Worm (Caenorhabditis elegans): ENCODE measurements around the gene C16B8.4.

Gene C16B8.4

DNA sequence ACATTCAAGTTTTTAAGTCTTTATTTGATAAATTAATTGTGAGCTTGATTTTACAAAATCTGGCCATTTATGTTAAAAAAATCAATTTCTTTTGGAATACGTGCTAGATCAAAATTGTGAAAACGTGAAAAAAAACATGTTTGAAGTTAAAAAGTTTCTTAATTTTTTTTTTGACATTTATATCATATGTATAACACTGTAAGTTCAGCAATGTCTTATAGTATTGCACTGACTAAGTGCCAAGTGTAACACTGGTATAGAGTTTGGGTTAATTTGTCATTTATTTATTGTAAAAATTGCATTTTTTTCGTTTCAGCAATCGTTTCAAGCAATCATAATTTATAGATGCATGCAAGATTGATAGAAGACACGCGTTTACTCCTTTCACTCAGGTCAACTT, 35.5 kb downstream of the C16B8.4 start:
- TF ChIP-seq nhr-76 (tag; optimal IDR thresholded peaks at IDR 0.05) (no peak), mls-2 (tag; optimal IDR thresholded peaks at IDR 0.05) (no peak)

DNA sequence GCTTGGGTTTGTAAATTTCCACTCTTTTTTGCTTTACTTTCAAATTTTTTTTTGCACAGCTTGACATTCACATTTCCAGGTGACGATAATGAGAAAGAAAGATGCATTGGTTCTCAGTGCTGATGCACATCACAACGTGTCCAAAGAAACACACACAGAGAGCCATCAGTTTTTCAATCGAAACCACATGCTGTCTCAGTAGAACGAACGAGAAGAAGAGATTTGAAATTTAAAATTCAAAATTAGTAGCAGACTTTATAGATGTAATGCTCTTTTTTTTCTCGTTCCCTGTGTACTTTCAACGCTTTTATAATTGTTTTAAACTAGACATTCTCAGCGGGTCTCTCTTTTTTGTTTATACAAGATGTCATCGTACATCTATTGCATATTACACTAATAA, 36.0 kb downstream of the C16B8.4 start:
- TF ChIP-seq mab-5 (tag; optimal IDR thresholded peaks at IDR 0.05) (no peak), ztf-11 (tag; optimal IDR thresholded peaks at IDR 0.05) (no peak), ceh-39 (tag; optimal IDR thresholded peaks at IDR 0.05) (no peak), tbx-8 (GFP tag; optimal IDR thresholded peaks at IDR 0.05) (no peak), nhr-12 (tag; optimal IDR thresholded peaks at IDR 0.05) (no peak), nhr-76 (tag; optimal IDR thresholded peaks at IDR 0.05) (no peak), nhr-28 (tag; optimal IDR thresholded peaks at IDR 0.05) (no peak), nhr-237 (tag; optimal IDR thresholded peaks at IDR 0.05) (no peak), drap-1 (GFP tag; optimal IDR thresholded peaks at IDR 0.05) (no peak), blmp-1 (tag; optimal IDR thresholded peaks at IDR 0.05) (no peak), ceh-83 (GFP tag; optimal IDR thresholded peaks at IDR 0.05) (no peak), pha-4 (tag; optimal IDR thresholded peaks at IDR 0.05) (no peak), unc-62 (GFP tag; optimal IDR thresholded peaks at IDR 0.05) (no peak), mep-1 (tag; optimal IDR thresholded peaks at IDR 0.05) (no peak), ces-1 (GFP tag; optimal IDR thresholded peaks at IDR 0.05) (no peak), unc-39 (tag; optimal IDR thresholded peaks at IDR 0.05) (no peak), unc-120 (tag; optimal IDR thresholded peaks at IDR 0.05; ENCODE audit: poor library complexity, severe bottlenecking) (no peak), lin-32 (GFP tag; optimal IDR thresholded peaks at IDR 0.05) (no peak)

DNA sequence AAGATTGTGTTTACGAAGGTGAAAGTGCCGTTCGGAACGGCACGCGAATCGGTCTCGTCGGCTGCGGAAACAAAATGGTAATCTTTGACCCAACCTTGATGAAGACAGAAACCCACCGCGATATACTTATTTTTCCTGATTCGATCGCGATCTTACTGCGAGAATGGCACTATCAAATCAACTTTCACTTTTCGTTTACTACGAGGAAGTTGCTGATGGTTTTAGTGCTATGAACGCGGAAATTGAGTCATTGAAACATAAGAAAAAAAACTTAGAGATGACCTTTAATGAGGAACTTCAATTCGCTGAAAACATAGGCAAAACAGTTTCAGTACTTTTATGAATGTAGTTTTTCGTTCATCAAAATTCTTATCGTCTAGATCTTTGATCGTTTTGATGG, 40.7 kb downstream of the C16B8.4 start:
- TF ChIP-seq lsy-2 (tag; optimal IDR thresholded peaks at IDR 0.05) (no peak), elt-3 (tag; optimal IDR thresholded peaks at IDR 0.05) (no peak), nhr-12 (tag; optimal IDR thresholded peaks at IDR 0.05) (no peak), mep-1 (tag; optimal IDR thresholded peaks at IDR 0.05) (no peak), bed-3 (GFP tag; optimal IDR thresholded peaks at IDR 0.05) (no peak), mls-2 (tag; optimal IDR thresholded peaks at IDR 0.05) (no peak), blmp-1 (tag; optimal IDR thresholded peaks at IDR 0.05) (no peak), M03D4.4 (tag; optimal IDR thresholded peaks at IDR 0.05) (no peak), ceh-43 (GFP tag; optimal IDR thresholded peaks at IDR 0.05) (no peak), snpc-4 (tag; optimal IDR thresholded peaks at IDR 0.05) (no peak), lin-32 (GFP tag; optimal IDR thresholded peaks at IDR 0.05) (no peak)

DNA sequence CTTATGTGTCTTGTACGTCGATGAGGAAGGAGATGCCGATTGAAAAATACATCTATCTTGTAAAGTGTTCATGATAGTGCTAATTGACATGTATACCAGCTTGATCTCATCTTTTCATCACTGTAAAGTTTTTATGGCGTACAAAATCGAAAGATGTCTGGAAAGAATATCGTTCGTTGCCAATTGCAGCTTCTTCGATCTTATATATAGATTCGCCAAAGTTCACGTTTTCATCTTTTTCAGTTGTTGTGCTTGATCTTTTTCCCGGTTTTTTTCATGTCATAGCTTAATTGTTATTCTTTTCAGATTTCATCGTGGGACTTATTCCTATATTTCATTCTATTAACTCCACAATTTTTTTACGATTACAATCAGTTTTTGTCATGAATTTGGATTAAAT, 42.1 kb downstream of the C16B8.4 start, which contains the start of gene adt-3:
Gene adt-3 (plus strand): TSS at position 301 of the 400 bp plus-strand sequence.
- no peak for TF ChIP-seq mep-1 (tag; optimal IDR thresholded peaks at IDR 0.05)
- no peak for TF ChIP-seq elt-3 (tag; optimal IDR thresholded peaks at IDR 0.05)
- TF ChIP-seq elt-1 (tag; optimal IDR thresholded peaks at IDR 0.05; ENCODE audit: borderline replicate concordance, insufficient read depth): no peak
- no peak for TF ChIP-seq lin-32 (GFP tag; optimal IDR thresholded peaks at IDR 0.05)
- TF ChIP-seq mls-2 (tag; optimal IDR thresholded peaks at IDR 0.05): no peak
- no peak for TF ChIP-seq sem-2 (GFP tag; optimal IDR thresholded peaks at IDR 0.05)
- no peak for TF ChIP-seq mab-5 (tag; optimal IDR thresholded peaks at IDR 0.05)
- TF ChIP-seq unc-120 (tag; optimal IDR thresholded peaks at IDR 0.05; ENCODE audit: poor library complexity, severe bottlenecking): no peak

DNA sequence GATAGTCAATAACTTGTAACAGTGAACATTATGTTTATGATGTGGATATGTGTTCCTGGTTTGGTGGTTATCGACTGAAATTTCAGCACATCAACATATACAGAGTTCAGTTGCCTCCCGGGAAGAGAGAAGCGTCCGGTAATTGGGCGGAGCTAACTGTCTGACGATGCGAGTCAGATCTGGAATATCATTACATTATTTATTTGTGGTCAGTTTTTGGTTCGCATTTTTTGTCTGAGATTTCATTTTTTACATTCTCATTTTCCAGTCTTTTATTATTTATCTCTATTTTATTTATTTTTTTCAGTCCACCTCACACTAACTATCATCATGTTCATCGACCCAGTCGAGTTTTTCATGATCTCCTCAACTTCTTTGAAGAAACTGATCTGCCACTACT, 47.7 kb downstream of the C16B8.4 start, which contains the start of gene T22B2.1:
Gene T22B2.1 (plus strand): TSS at position 301 of the 400 bp plus-strand sequence.
- TF ChIP-seq ces-1 (GFP tag; optimal IDR thresholded peaks at IDR 0.05) (no peak), nhr-12 (tag; optimal IDR thresholded peaks at IDR 0.05) (no peak), elt-1 (tag; optimal IDR thresholded peaks at IDR 0.05; ENCODE audit: borderline replicate concordance, insufficient read depth) (no peak), nhr-76 (tag; optimal IDR thresholded peaks at IDR 0.05) (no peak), nhr-2 (tag; optimal IDR thresholded peaks at IDR 0.05) (no peak), ceh-83 (GFP tag; optimal IDR thresholded peaks at IDR 0.05) (no peak), sem-2 (GFP tag; optimal IDR thresholded peaks at IDR 0.05) (no peak), lin-32 (GFP tag; optimal IDR thresholded peaks at IDR 0.05) (no peak), pha-4 (tag; optimal IDR thresholded peaks at IDR 0.05) (no peak), flh-1 (GFP tag; optimal IDR thresholded peaks at IDR 0.05) (no peak), nhr-237 (tag; optimal IDR thresholded peaks at IDR 0.05) (no peak), blmp-1 (tag; optimal IDR thresholded peaks at IDR 0.05) (no peak), unc-62 (GFP tag; optimal IDR thresholded peaks at IDR 0.05) (no peak), mab-5 (tag; optimal IDR thresholded peaks at IDR 0.05) (no peak), cnd-1 (tag; optimal IDR thresholded peaks at IDR 0.05) (no peak), hlh-1 (tag; optimal IDR thresholded peaks at IDR 0.05) (no peak), mls-2 (tag; optimal IDR thresholded peaks at IDR 0.05) (no peak), tbx-8 (GFP tag; optimal IDR thresholded peaks at IDR 0.05) (no peak), unc-120 (tag; optimal IDR thresholded peaks at IDR 0.05; ENCODE audit: poor library complexity, severe bottlenecking) (no peak)
